Worm (Caenorhabditis elegans) whole organism, L3 larva: ENCODE measurements around the gene K07D4.2.

ENCODE experiments used
- aly-2 ChIP-seq: fragments of 150-350 bp; optimal IDR thresholded peaks from 2 replicates; lab custom pipeline; 2014; ENCODE audit warnings: missing biosample characterization, missing genetic modification characterization
- ama-1 ChIP-seq: fragments of 150-350 bp; optimal IDR thresholded peaks from 2 replicates; lab custom pipeline; 2018
- elt-2 ChIP-seq: sonication (generic microtip); optimal IDR thresholded peaks from 2 replicates; lab custom pipeline; 2016; ENCODE audit warnings: missing genetic modification reagents, mild to moderate bottlenecking, missing genetic modification characterization, missing compliant biosample characterization
- nhr-12 ChIP-seq: fragments of 150-350 bp; optimal IDR thresholded peaks from 2 replicates; lab custom pipeline; 2014; ENCODE audit warnings: missing biosample characterization, missing genetic modification characterization
- nhr-28 ChIP-seq: fragments of 150-350 bp; optimal IDR thresholded peaks from 2 replicates; lab custom pipeline; 2014; ENCODE audit warnings: missing biosample characterization, missing genetic modification characterization
- nhr-76 ChIP-seq: fragments of 150-350 bp; sonication (generic microtip); optimal IDR thresholded peaks from 5 replicates; lab custom pipeline; 2014; ENCODE audit warnings: missing biosample characterization, missing genetic modification characterization
- nhr-77 ChIP-seq: fragments of 150-350 bp; optimal IDR thresholded peaks from 2 replicates; lab custom pipeline; 2014; ENCODE audit warnings: missing biosample characterization, missing genetic modification characterization
- pha-4 ChIP-seq: fragments of 150-350 bp; optimal IDR thresholded peaks from 2 replicates; lab custom pipeline; 2014; ENCODE audit warnings: missing biosample characterization, missing genetic modification reagents, missing genetic modification characterization
- snpc-4 ChIP-seq: fragments of 150-350 bp; optimal IDR thresholded peaks from 2 replicates; lab custom pipeline; 2014; ENCODE audit warnings: missing biosample characterization, missing genetic modification characterization
- unc-39 ChIP-seq: sonication (generic microtip); optimal IDR thresholded peaks from 4 replicates; lab custom pipeline; 2017; ENCODE audit warnings: missing biosample characterization, missing genetic modification characterization
- unc-62 ChIP-seq: fragments of 150-350 bp; sonication (generic microtip); optimal IDR thresholded peaks from 4 replicates; lab custom pipeline; 2014; ENCODE audit warnings: missing biosample characterization, missing genetic modification reagents, missing genetic modification characterization
- ztf-4 ChIP-seq: fragments of 150-350 bp; optimal IDR thresholded peaks from 2 replicates; lab custom pipeline; 2014; ENCODE audit warnings: missing biosample characterization, missing genetic modification characterization

- TF ChIP-seq nhr-76 (tag; lab: Kevin White, UChicago) (no peak), ztf-4 (tag; lab: Kevin White, UChicago) (no peak), snpc-4 (no peak), unc-39 (tag; lab: Kevin White, UChicago) (no peak), aly-2 (tag; lab: Kevin White, UChicago) (no peak), pha-4 (tag; lab: Kevin White, UChicago) (no peak), unc-62 (no peak), nhr-12 (tag; lab: Kevin White, UChicago) (no peak), nhr-28 (tag; lab: Kevin White, UChicago) (no peak), elt-2 (tag; lab: Kevin White, UChicago) (no peak), ama-1 (lab: Kevin White, UChicago) (no peak), nhr-77 (tag; lab: Kevin White, UChicago) (no peak)
These were observed 45.8 kb downstream of the K07D4.2 start for ce11 chrII:3999537-3999936.
